Worm (Caenorhabditis elegans) whole organism, midembryonic: ENCODE measurements around the gene fbxb-42.

Source experiments
- T22C8.4 ChIP-seq: fragments of 200-800 bp; sonication (Bioruptor generic); IDR thresholded peaks from 2 replicates; pipeline ENCODE4 v1.3.6; 2022; ENCODE audit warnings: missing genetic modification characterization, missing compliant biosample characterization
- cog-1 ChIP-seq: sonication (generic microtip); optimal IDR thresholded peaks from 2 replicates; lab custom pipeline; 2016; ENCODE audit warnings: missing genetic modification characterization, missing compliant biosample characterization
- flt-1 ChIP-seq: fragments of 200-800 bp; sonication (Bioruptor generic); IDR thresholded peaks from 2 replicates; pipeline ENCODE4 v1.3.6; 2022; ENCODE audit warnings: missing genetic modification characterization, missing compliant biosample characterization
- klf-2 ChIP-seq: fragments of 200-800 bp; sonication (Bioruptor generic); conservative IDR thresholded peaks from 2 replicates; pipeline ENCODE4 v1.3.6; 2022; ENCODE audit warnings: missing genetic modification reagents, missing genetic modification characterization, missing compliant biosample characterization
- med-1 ChIP-seq: sonication (generic microtip); optimal IDR thresholded peaks from 2 replicates; lab custom pipeline; 2017; ENCODE audit warnings: missing genetic modification characterization, mild to moderate bottlenecking, missing compliant biosample characterization, antibody characterized with exemption, missing genetic modification reagents; ENCODE audit not compliant: insufficient read depth
- ref-1 ChIP-seq: fragments of 200-800 bp; sonication (Bioruptor generic); conservative IDR thresholded peaks from 2 replicates; pipeline ENCODE4 v1.3.6; 2022; ENCODE audit warnings: missing genetic modification reagents, missing genetic modification characterization, missing compliant biosample characterization
- tab-1 ChIP-seq: fragments of 200-800 bp; sonication (Bioruptor generic); IDR thresholded peaks from 2 replicates; pipeline ENCODE4 v1.3.6; 2022; ENCODE audit warnings: missing genetic modification characterization, missing compliant biosample characterization
- ztf-23 ChIP-seq: fragments of 200-800 bp; sonication (Bioruptor generic); IDR thresholded peaks from 2 replicates; pipeline ENCODE4 v1.3.6; 2022; ENCODE audit warnings: missing genetic modification reagents, missing genetic modification characterization, missing compliant biosample characterization
- ztf-29 ChIP-seq: fragments of 200-800 bp; sonication (Bioruptor generic); IDR thresholded peaks from 2 replicates; pipeline ENCODE4 v1.3.6; 2022; ENCODE audit warnings: missing genetic modification reagents, missing genetic modification characterization, missing compliant biosample characterization

fbxb-42 gene

DNA sequence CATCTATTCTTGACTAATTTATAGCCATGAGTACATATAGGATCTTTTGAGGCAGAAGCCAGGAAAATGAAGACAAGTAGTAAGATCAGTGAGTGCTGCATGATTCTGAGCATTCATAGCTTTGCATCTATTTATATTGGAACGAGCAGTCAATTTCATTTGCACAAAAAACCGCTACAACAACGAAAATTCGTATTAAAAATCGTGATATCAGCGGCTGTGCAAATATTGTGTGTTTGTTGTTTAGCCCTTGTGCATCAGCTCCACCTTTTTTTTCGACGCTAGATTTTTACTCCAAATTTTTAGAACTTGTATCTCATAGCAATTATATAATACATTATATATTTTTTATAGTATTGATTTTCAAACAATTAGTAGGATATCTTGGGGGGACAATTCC, 46.7 kb downstream of the fbxb-42 start, which contains the start of gene clec-21:
Gene clec-21, minus strand, starts transcription at position 101 of the 400 bp plus-strand sequence.
- TF ChIP-seq flt-1 (no peak), ref-1 (GFP tag; lab: Robert Waterston, UW) (no peak), ztf-29 (GFP tag; lab: Robert Waterston, UW) (no peak), ztf-23 (no peak)

DNA sequence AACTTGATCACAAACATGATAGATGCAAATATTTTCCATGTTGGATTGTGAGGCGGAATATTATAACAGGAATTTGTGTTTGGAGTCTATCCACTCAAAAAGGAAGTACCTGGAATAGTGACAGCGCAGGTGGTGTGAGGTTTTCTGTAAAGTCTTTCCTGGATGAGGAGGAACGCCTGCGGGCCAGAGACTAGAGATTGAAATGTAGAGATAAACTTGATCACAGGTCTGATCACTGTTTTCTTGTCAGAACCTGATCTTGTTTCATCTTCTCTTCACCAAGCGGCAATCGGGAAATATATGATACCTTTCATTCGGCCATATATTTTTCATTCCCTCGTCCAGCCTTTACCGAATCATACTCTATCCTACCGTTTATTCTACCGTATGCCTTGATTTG, 48.9 kb downstream of the fbxb-42 start, which contains the start of gene T07H3.8:
Gene T07H3.8, plus strand, starts transcription at position 301 of the 400 bp plus-strand sequence.
- TF ChIP-seq med-1 = no peak
- TF ChIP-seq ref-1 (GFP tag; lab: Robert Waterston, UW) = no peak
- no peak for TF ChIP-seq ztf-23
- TF ChIP-seq klf-2 (GFP tag; lab: Robert Waterston, UW) = no peak
- TF ChIP-seq T22C8.4 = no peak
- TF ChIP-seq flt-1 = no peak
- TF ChIP-seq ztf-29 (GFP tag; lab: Robert Waterston, UW) = no peak
- TF ChIP-seq cog-1 (tag; lab: Kevin White, UChicago) = no peak
- TF ChIP-seq tab-1 (GFP tag; lab: Robert Waterston, UW) = no peak
